Fruit fly (Drosophila melanogaster) whole organism, embryonic: ENCODE results near the gene Obp19c.

Experiments
- Ada2b ChIP-seq: fragments of 200-800 bp; sonication (Bioruptor generic); IDR thresholded peaks from 2 replicates; pipeline ENCODE4 v1.3.6; 2022; ENCODE audit warnings: missing biosample characterization, missing genetic modification characterization
- Asciz ChIP-seq: fragments of 200-800 bp; sonication (Bioruptor generic); optimal IDR thresholded peaks from 2 replicates; lab custom pipeline; 2017; ENCODE audit warnings: missing biosample characterization, mild to moderate bottlenecking, missing genetic modification characterization, missing genetic modification reagents
- Bgb ChIP-seq: fragments of 200-800 bp; sonication (Bioruptor generic); IDR thresholded peaks from 2 replicates; pipeline ENCODE4 v1.3.6; 2022; ENCODE audit warnings: missing biosample characterization, missing genetic modification characterization; ENCODE audit not compliant: partially characterized antibody
- Bteb2 ChIP-seq: fragments of 200-800 bp; sonication (Bioruptor generic); optimal IDR thresholded peaks from 2 replicates; lab custom pipeline; 2016; ENCODE audit warnings: missing biosample characterization, missing genetic modification characterization
- CG10147 ChIP-seq: fragments of 200-800 bp; sonication (Bioruptor generic); optimal IDR thresholded peaks from 2 replicates; lab custom pipeline; 2019; ENCODE audit warnings: missing biosample characterization, mild to moderate bottlenecking, missing genetic modification characterization, moderate library complexity
- CG12659 ChIP-seq: fragments of 200-800 bp; sonication (Bioruptor generic); optimal IDR thresholded peaks from 3 replicates; lab custom pipeline; 2017; ENCODE audit warnings: mild to moderate bottlenecking, missing biosample characterization, missing genetic modification reagents, missing genetic modification characterization
- CG13287 ChIP-seq: fragments of 200-800 bp; sonication (Bioruptor generic); IDR thresholded peaks from 2 replicates; pipeline ENCODE4 v1.3.6; 2022; ENCODE audit warnings: missing biosample characterization, missing genetic modification characterization; ENCODE audit not compliant: partially characterized antibody
- CG14965 ChIP-seq: fragments of 200-800 bp; sonication (Bioruptor generic); optimal IDR thresholded peaks from 2 replicates; lab custom pipeline; 2016; ENCODE audit warnings: missing biosample characterization, missing genetic modification characterization, borderline replicate concordance
- CG15601 ChIP-seq: fragments of 200-800 bp; sonication (Bioruptor generic); optimal IDR thresholded peaks from 3 replicates; lab custom pipeline; 2019; ENCODE audit warnings: missing biosample characterization, mild to moderate bottlenecking, missing genetic modification characterization, moderate library complexity
- CG16779 ChIP-seq: fragments of 200-800 bp; sonication (Bioruptor generic); IDR thresholded peaks from 2 replicates; pipeline ENCODE4 v1.3.6; 2022; ENCODE audit warnings: missing biosample characterization, missing genetic modification characterization
- CG16813 ChIP-seq: fragments of 200-800 bp; sonication (Bioruptor generic); IDR thresholded peaks from 3 replicates; pipeline ENCODE4 v1.3.6; 2022; ENCODE audit warnings: missing biosample characterization, missing genetic modification characterization; ENCODE audit not compliant: partially characterized antibody
- CG16815 ChIP-seq: fragments of 200-800 bp; sonication (Bioruptor generic); optimal IDR thresholded peaks from 3 replicates; lab custom pipeline; 2017; ENCODE audit warnings: missing biosample characterization, mild to moderate bottlenecking, missing genetic modification characterization
- CG17802 ChIP-seq: fragments of 200-800 bp; sonication (Bioruptor generic); optimal IDR thresholded peaks from 2 replicates; lab custom pipeline; 2018; ENCODE audit warnings: missing biosample characterization, mild to moderate bottlenecking, missing genetic modification characterization, moderate library complexity
- CG2120 ChIP-seq: fragments of 200-800 bp; sonication (Bioruptor generic); optimal IDR thresholded peaks from 3 replicates; lab custom pipeline; 2016; ENCODE audit warnings: missing biosample characterization, missing genetic modification characterization
- CG2202 ChIP-seq: fragments of 200-800 bp; sonication (Bioruptor generic); optimal IDR thresholded peaks from 2 replicates; lab custom pipeline; 2018; ENCODE audit warnings: missing biosample characterization, mild to moderate bottlenecking, missing genetic modification characterization
- CG3407 ChIP-seq: fragments of 200-800 bp; sonication (Bioruptor generic); optimal IDR thresholded peaks from 2 replicates; lab custom pipeline; 2018; ENCODE audit warnings: missing biosample characterization, mild to moderate bottlenecking, missing genetic modification characterization
- CG3995 ChIP-seq: fragments of 200-800 bp; sonication (Bioruptor generic); optimal IDR thresholded peaks from 3 replicates; lab custom pipeline; 2016; ENCODE audit warnings: missing biosample characterization, missing genetic modification characterization
- CG6175 ChIP-seq: fragments of 200-800 bp; sonication (Bioruptor generic); IDR thresholded peaks from 3 replicates; pipeline ENCODE4 v1.3.6; 2022; ENCODE audit warnings: missing biosample characterization, missing genetic modification characterization
- CG7839 ChIP-seq: fragments of 200-800 bp; sonication (Bioruptor generic); optimal IDR thresholded peaks from 3 replicates; lab custom pipeline; 2018; ENCODE audit warnings: missing biosample characterization, mild to moderate bottlenecking, missing genetic modification characterization, moderate library complexity
- CG8290 ChIP-seq, 3 experiments: fragments of 200-800 bp; sonication (Bioruptor generic); optimal IDR thresholded peaks; 2 replicates each; lab custom pipeline; 2016 to 2019; ENCODE audit warnings: missing biosample characterization in 3 of 3, missing genetic modification characterization in 3 of 3, mild to moderate bottlenecking in 2 of 3, moderate library complexity in 1 of 3
- CG8944 ChIP-seq: fragments of 200-800 bp; sonication (Bioruptor generic); optimal IDR thresholded peaks from 3 replicates; lab custom pipeline; 2016; ENCODE audit warnings: missing biosample characterization, missing genetic modification characterization
- CTCF ChIP-seq: fragments of 200-800 bp; sonication (Bioruptor generic); optimal IDR thresholded peaks from 2 replicates; lab custom pipeline; 2017; ENCODE audit warnings: missing biosample characterization, mild to moderate bottlenecking, missing genetic modification characterization, moderate library complexity
- Dll ChIP-seq: fragments of 200-800 bp; sonication (Bioruptor generic); IDR thresholded peaks from 4 replicates; pipeline ENCODE4 v1.3.6; 2022; ENCODE audit warnings: missing biosample characterization, missing genetic modification characterization; ENCODE audit not compliant: partially characterized antibody
- Dp ChIP-seq: fragments of 200-800 bp; sonication (Bioruptor generic); optimal IDR thresholded peaks from 2 replicates; lab custom pipeline; 2018; ENCODE audit warnings: missing biosample characterization, mild to moderate bottlenecking, missing genetic modification characterization, moderate library complexity
- Drgx ChIP-seq: fragments of 200-800 bp; sonication (Bioruptor generic); IDR thresholded peaks from 2 replicates; pipeline ENCODE4 v1.3.6; 2022; ENCODE audit warnings: missing biosample characterization, missing genetic modification characterization
- ERR ChIP-seq: fragments of 200-800 bp; sonication (Bioruptor generic); optimal IDR thresholded peaks from 2 replicates; lab custom pipeline; 2016; ENCODE audit warnings: missing biosample characterization, missing genetic modification characterization
- GATAe ChIP-seq: fragments of 200-800 bp; sonication (Bioruptor generic); conservative IDR thresholded peaks from 2 replicates; pipeline ENCODE4 v1.3.6; 2022; ENCODE audit warnings: missing biosample characterization, missing genetic modification characterization
- HmgZ ChIP-seq: fragments of 200-800 bp; sonication (Bioruptor generic); optimal IDR thresholded peaks from 2 replicates; lab custom pipeline; 2018; ENCODE audit warnings: missing biosample characterization, mild to moderate bottlenecking, missing genetic modification characterization
- MBD-R2 ChIP-seq: fragments of 200-800 bp; sonication (Bioruptor generic); IDR thresholded peaks from 2 replicates; pipeline ENCODE4 v1.3.6; 2022; ENCODE audit warnings: missing biosample characterization, missing genetic modification characterization
- NK7.1 ChIP-seq: fragments of 200-800 bp; sonication (Bioruptor generic); optimal IDR thresholded peaks from 3 replicates; lab custom pipeline; 2016; ENCODE audit warnings: missing biosample characterization, missing genetic modification characterization
- Scr ChIP-seq: fragments of 200-800 bp; sonication (Bioruptor generic); IDR thresholded peaks from 2 replicates; pipeline ENCODE4 v1.3.6; 2022; ENCODE audit warnings: missing biosample characterization, missing genetic modification characterization; ENCODE audit not compliant: partially characterized antibody
- Spps ChIP-seq: fragments of 200-800 bp; sonication (Bioruptor generic); optimal IDR thresholded peaks from 2 replicates; lab custom pipeline; 2018; ENCODE audit warnings: missing biosample characterization, mild to moderate bottlenecking, missing genetic modification characterization
- Sry-β ChIP-seq: fragments of 200-800 bp; sonication (Bioruptor generic); optimal IDR thresholded peaks from 2 replicates; lab custom pipeline; 2018; ENCODE audit warnings: missing biosample characterization, mild to moderate bottlenecking, missing genetic modification characterization, moderate library complexity
- Stat92E ChIP-seq, 3 experiments: fragments of >200 bp in 2 of 3; fragments of 200-800 bp in 1 of 3; sonication (Bioruptor generic) in 1 of 3; optimal IDR thresholded peaks; 2 replicates each; lab custom pipeline; 2017 to 2019; ENCODE audit warnings: missing biosample characterization in 3 of 3, missing genetic modification characterization in 3 of 3, mild to moderate bottlenecking in 1 of 3, moderate library complexity in 1 of 3
- ash1 ChIP-seq: fragments of 200-800 bp; sonication (Bioruptor generic); optimal IDR thresholded peaks from 2 replicates; lab custom pipeline; 2018; ENCODE audit warnings: missing biosample characterization, mild to moderate bottlenecking, missing genetic modification characterization
- bbx ChIP-seq: fragments of 200-800 bp; sonication (Bioruptor generic); IDR thresholded peaks from 2 replicates; pipeline ENCODE4 v1.3.6; 2022; ENCODE audit warnings: missing biosample characterization, missing genetic modification characterization; ENCODE audit not compliant: partially characterized antibody
- caup ChIP-seq: fragments of 200-800 bp; sonication (Bioruptor generic); optimal IDR thresholded peaks from 3 replicates; lab custom pipeline; 2017; ENCODE audit warnings: missing biosample characterization, mild to moderate bottlenecking, missing genetic modification characterization, moderate library complexity; ENCODE audit not compliant: severe bottlenecking
- crp ChIP-seq, 2 experiments: fragments of 200-800 bp; sonication (Bioruptor generic); optimal IDR thresholded peaks; 2 replicates in 1 of 2; 3 replicates in 1 of 2; lab custom pipeline; 2017; ENCODE audit warnings: missing biosample characterization in 2 of 2, missing genetic modification characterization in 2 of 2, mild to moderate bottlenecking in 1 of 2, moderate library complexity in 1 of 2
- danr ChIP-seq: fragments of 200-800 bp; sonication (Bioruptor generic); IDR thresholded peaks from 2 replicates; pipeline ENCODE4 v1.3.6; 2022; ENCODE audit warnings: missing biosample characterization, missing genetic modification characterization
- eve ChIP-seq, 2 experiments: fragments of >200 bp; optimal IDR thresholded peaks; 2 replicates each; lab custom pipeline; 2017; ENCODE audit warnings: missing biosample characterization in 2 of 2, missing genetic modification characterization in 2 of 2
- gcm2 ChIP-seq: fragments of 200-800 bp; sonication (Bioruptor generic); optimal IDR thresholded peaks from 2 replicates; lab custom pipeline; 2016; ENCODE audit warnings: missing biosample characterization, missing genetic modification characterization
- grau ChIP-seq: fragments of 200-800 bp; optimal IDR thresholded peaks from 3 replicates; lab custom pipeline; 2019; ENCODE audit warnings: missing biosample characterization, mild to moderate bottlenecking, missing genetic modification characterization, moderate library complexity
- hkb ChIP-seq, 2 experiments: fragments of 200-800 bp in 1 of 2; fragments of >200 bp in 1 of 2; sonication (Bioruptor generic) in 1 of 2; IDR thresholded peaks in 1 of 2; optimal IDR thresholded peaks in 1 of 2; 2 replicates each; pipeline versions ENCODE4 v1.3.6 to Lab custom; 2017 to 2022; ENCODE audit warnings: missing biosample characterization in 1 of 2, missing genetic modification characterization in 1 of 2
- kah ChIP-seq: fragments of 200-800 bp; sonication (Bioruptor generic); optimal IDR thresholded peaks from 2 replicates; lab custom pipeline; 2018; ENCODE audit warnings: missing biosample characterization, mild to moderate bottlenecking, missing genetic modification characterization
- nmo ChIP-seq: fragments of 200-800 bp; sonication (Bioruptor generic); optimal IDR thresholded peaks from 2 replicates; lab custom pipeline; 2018; ENCODE audit warnings: missing biosample characterization, mild to moderate bottlenecking, missing genetic modification characterization, moderate library complexity
- sr ChIP-seq: fragments of 200-800 bp; sonication (Bioruptor generic); IDR thresholded peaks from 3 replicates; pipeline ENCODE4 v1.3.6; 2022; ENCODE audit warnings: missing biosample characterization, missing genetic modification characterization
- sug ChIP-seq: fragments of 200-800 bp; optimal IDR thresholded peaks from 2 replicates; lab custom pipeline; 2019; ENCODE audit warnings: missing biosample characterization, mild to moderate bottlenecking, missing genetic modification characterization, moderate library complexity
- tin ChIP-seq: fragments of 200-800 bp; sonication (Bioruptor generic); optimal IDR thresholded peaks from 3 replicates; lab custom pipeline; 2016; ENCODE audit warnings: missing biosample characterization, missing genetic modification characterization
- zf30C ChIP-seq: fragments of 200-800 bp; sonication (Bioruptor generic); optimal IDR thresholded peaks from 3 replicates; lab custom pipeline; 2018; ENCODE audit warnings: missing biosample characterization, mild to moderate bottlenecking, missing genetic modification characterization

Obp19c gene

DNA sequence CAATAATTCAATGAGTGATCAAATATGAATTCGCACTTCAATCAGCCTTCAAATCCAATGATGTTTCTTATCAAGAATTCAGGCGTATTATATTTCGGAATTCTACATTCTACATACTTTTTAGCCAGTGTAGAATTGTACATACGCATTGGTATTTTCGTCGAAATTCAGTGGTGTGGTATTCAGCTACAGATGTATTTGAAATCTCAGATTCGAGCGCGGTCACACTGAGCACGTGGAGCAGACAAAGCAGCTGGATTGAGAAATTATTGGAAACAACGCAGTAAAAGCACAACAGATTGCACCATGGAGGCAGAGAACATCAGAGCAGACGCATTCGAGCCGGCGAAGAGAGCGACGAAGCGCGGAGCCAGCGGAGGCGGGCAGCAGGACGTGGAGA lies 27.5 kb downstream of the Obp19c start (continued):
- TF ChIP-seq CG12659 (GFP tag; lab: Kevin White, UChicago) (peak; percentile 15), Scr (GFP tag; lab: Robert Waterston, UW) (peak; percentile 17; the same call in 1 of the 2 replicates), MBD-R2 (GFP tag; lab: Robert Waterston, UW) (peak; percentile 87), nmo (no peak), sr (GFP tag; lab: Robert Waterston, UW) (no peak), danr (GFP tag; lab: Robert Waterston, UW) (no peak), Spps (tag; lab: Kevin White, UChicago) (no peak), grau (tag; lab: Kevin White, UChicago) (no peak), Sry-β (GFP tag; lab: Kevin White, UChicago) (no peak), eve (GFP tag; optimal IDR thresholded peaks at IDR 0.05; lab: Kevin White, UChicago) (no peak), CG16815 (GFP tag; lab: Kevin White, UChicago) (no peak), Ada2b (GFP tag; lab: Robert Waterston, UW) (no peak), HmgZ (tag; lab: Kevin White, UChicago) (peak; percentile 53), CG15601 (tag; lab: Kevin White, UChicago) (no peak), Stat92E (GFP tag; optimal IDR thresholded peaks at IDR 0.05; lab: Kevin White, UChicago) (no peak), NK7.1 (no peak), ash1 (no peak), CG7839 (tag; lab: Kevin White, UChicago) (no peak), CG16779 (no peak), Dll (GFP tag; lab: Robert Waterston, UW) (0 out of 4 replicates have a peak, but pooled peaks have one; percentile 20), ERR (GFP tag; lab: Kevin White, UChicago) (no peak), CG17802 (no peak), tin (GFP tag; lab: Kevin White, UChicago) (no peak), Drgx (no peak), gcm2 (GFP tag; lab: Kevin White, UChicago) (no peak), hkb (optimal IDR thresholded peaks at IDR 0.05; lab: Kevin White, UChicago) (no peak), hkb (GFP tag; IDR thresholded peaks at IDR 0.05; lab: Robert Waterston, UW) (no peak), Dp (GFP tag; lab: Kevin White, UChicago) (peak; percentile 38), CG13287 (GFP tag; lab: Robert Waterston, UW) (peak; percentile 45; the same call in 1 of the 2 replicates), CG8290 (GFP tag; optimal IDR thresholded peaks at IDR 0.05; lab: Kevin White, UChicago) (peak; percentile 7), CG8290 (tag; optimal IDR thresholded peaks at IDR 0.05; lab: Kevin White, UChicago) (peak in 1 of 2 experiments; percentile 46), CG6175 (no peak), CG2120 (GFP tag; lab: Kevin White, UChicago) (no peak), zf30C (no peak), CTCF (GFP tag; lab: Kevin White, UChicago) (peak; percentile 71), Bteb2 (GFP tag; lab: Kevin White, UChicago) (no peak), CG8944 (GFP tag; lab: Kevin White, UChicago) (no peak), bbx (GFP tag; lab: Robert Waterston, UW) (0 out of 2 replicates have a peak, but pooled peaks have one; percentile 34), Asciz (GFP tag; lab: Kevin White, UChicago) (no peak), CG3407 (GFP tag; lab: Kevin White, UChicago) (no peak), GATAe (GFP tag; lab: Robert Waterston, UW) (no peak), CG3995 (GFP tag; lab: Kevin White, UChicago) (peak; percentile 7), kah (GFP tag; lab: Kevin White, UChicago) (no peak), crp (GFP tag; optimal IDR thresholded peaks at IDR 0.05; lab: Kevin White, UChicago) (peak in 1 of 2 experiments; percentile 74), Bgb (GFP tag; lab: Robert Waterston, UW) (peak; percentile 55), sug (tag; lab: Kevin White, UChicago) (peak; percentile 7), CG2202 (tag; lab: Kevin White, UChicago) (no peak), CG14965 (GFP tag; lab: Kevin White, UChicago) (no peak), CG10147 (GFP tag; lab: Kevin White, UChicago) (no peak), CG16813 (GFP tag; lab: Robert Waterston, UW) (peak; percentile 43; the same call in 1 of the 3 replicates), caup (GFP tag; lab: Kevin White, UChicago) (no peak)
